Fruit fly (Drosophila melanogaster) whole organism, embryonic: ENCODE measurements around the gene CG32983.

ENCODE experiments used
- CG10654 ChIP-seq: fragments of 200-800 bp; sonication (Bioruptor generic); optimal IDR thresholded peaks from 2 replicates; lab custom pipeline; 2016; ENCODE audit warnings: missing biosample characterization, missing genetic modification characterization
- CG10959 ChIP-seq: fragments of 200-800 bp; sonication (Bioruptor generic); IDR thresholded peaks from 2 replicates; pipeline ENCODE4 v1.3.6; 2022; ENCODE audit warnings: missing biosample characterization, missing genetic modification characterization
- CG1233 ChIP-seq: fragments of 200-800 bp; sonication (Bioruptor generic); optimal IDR thresholded peaks from 4 replicates; lab custom pipeline; 2018; ENCODE audit warnings: missing biosample characterization, mild to moderate bottlenecking, missing genetic modification characterization
- CG12659 ChIP-seq: fragments of 200-800 bp; sonication (Bioruptor generic); optimal IDR thresholded peaks from 3 replicates; lab custom pipeline; 2017; ENCODE audit warnings: mild to moderate bottlenecking, missing biosample characterization, missing genetic modification reagents, missing genetic modification characterization
- CG15696 ChIP-seq: fragments of 200-800 bp; sonication (Bioruptor generic); optimal IDR thresholded peaks from 2 replicates; lab custom pipeline; 2019; ENCODE audit warnings: missing biosample characterization, mild to moderate bottlenecking, missing genetic modification characterization, moderate library complexity
- CG1647 ChIP-seq: fragments of 200-800 bp; sonication (Bioruptor generic); optimal IDR thresholded peaks from 3 replicates; lab custom pipeline; 2016; ENCODE audit warnings: missing biosample characterization, missing genetic modification characterization
- CG2202 ChIP-seq: fragments of 200-800 bp; sonication (Bioruptor generic); optimal IDR thresholded peaks from 2 replicates; lab custom pipeline; 2018; ENCODE audit warnings: missing biosample characterization, mild to moderate bottlenecking, missing genetic modification characterization
- CG2678 ChIP-seq: fragments of 200-800 bp; sonication (Bioruptor generic); optimal IDR thresholded peaks from 3 replicates; lab custom pipeline; 2019; ENCODE audit warnings: missing biosample characterization, mild to moderate bottlenecking, missing genetic modification characterization, moderate library complexity
- CG2875 ChIP-seq: fragments of 200-800 bp; sonication (Bioruptor generic); optimal IDR thresholded peaks from 2 replicates; lab custom pipeline; 2017; ENCODE audit warnings: missing biosample characterization, mild to moderate bottlenecking, missing genetic modification characterization, missing genetic modification reagents
- CG32532 ChIP-seq: fragments of 200-800 bp; sonication (Bioruptor generic); IDR thresholded peaks from 2 replicates; pipeline ENCODE4 v1.3.6; 2022; ENCODE audit warnings: missing biosample characterization, missing genetic modification characterization
- CG33557 ChIP-seq: fragments of 200-800 bp; sonication (Bioruptor generic); optimal IDR thresholded peaks from 2 replicates; lab custom pipeline; 2019; ENCODE audit warnings: missing biosample characterization, mild to moderate bottlenecking, missing genetic modification characterization, moderate library complexity
- CG3838 ChIP-seq: fragments of 200-800 bp; sonication (Bioruptor generic); optimal IDR thresholded peaks from 3 replicates; lab custom pipeline; 2016; ENCODE audit warnings: missing biosample characterization, missing genetic modification characterization
- CG3995 ChIP-seq: fragments of 200-800 bp; sonication (Bioruptor generic); optimal IDR thresholded peaks from 3 replicates; lab custom pipeline; 2016; ENCODE audit warnings: missing biosample characterization, missing genetic modification characterization
- CG4617 ChIP-seq: fragments of 200-800 bp; sonication (Bioruptor generic); optimal IDR thresholded peaks from 3 replicates; lab custom pipeline; 2016; ENCODE audit warnings: missing biosample characterization, missing genetic modification characterization, borderline replicate concordance
- CG4854 ChIP-seq: fragments of 200-800 bp; sonication (Bioruptor generic); optimal IDR thresholded peaks from 2 replicates; lab custom pipeline; 2016; ENCODE audit warnings: missing biosample characterization, missing genetic modification characterization, inconsistent platforms
- CG6654 ChIP-seq: fragments of 200-800 bp; sonication (Bioruptor generic); optimal IDR thresholded peaks from 2 replicates; lab custom pipeline; 2017; ENCODE audit warnings: missing biosample characterization, mild to moderate bottlenecking, missing genetic modification characterization
- CG7556 ChIP-seq: fragments of 200-800 bp; sonication (Bioruptor generic); optimal IDR thresholded peaks from 2 replicates; lab custom pipeline; 2017; ENCODE audit warnings: missing biosample characterization, mild to moderate bottlenecking, missing genetic modification characterization
- CG7928 ChIP-seq: fragments of 200-800 bp; sonication (Bioruptor generic); optimal IDR thresholded peaks from 2 replicates; lab custom pipeline; 2017; ENCODE audit warnings: missing biosample characterization, mild to moderate bottlenecking, missing genetic modification characterization
- CG7987 ChIP-seq: fragments of 200-800 bp; sonication (Bioruptor generic); optimal IDR thresholded peaks from 2 replicates; lab custom pipeline; 2018; ENCODE audit warnings: missing biosample characterization, mild to moderate bottlenecking, missing genetic modification characterization, moderate library complexity
- CG8359 ChIP-seq: fragments of 200-800 bp; sonication (Bioruptor generic); optimal IDR thresholded peaks from 2 replicates; lab custom pipeline; 2017; ENCODE audit warnings: missing biosample characterization, mild to moderate bottlenecking, missing genetic modification characterization, borderline replicate concordance
- Dip3 ChIP-seq: fragments of 200-800 bp; sonication (Bioruptor generic); optimal IDR thresholded peaks from 3 replicates; lab custom pipeline; 2016; ENCODE audit warnings: missing biosample characterization, missing genetic modification characterization
- E2f1 ChIP-seq: fragments of 200-800 bp; sonication (Bioruptor generic); IDR thresholded peaks from 2 replicates; pipeline ENCODE4 v1.3.6; 2022; ENCODE audit warnings: missing biosample characterization, missing genetic modification characterization
- Elba2 ChIP-seq: fragments of 200-800 bp; sonication (Bioruptor generic); optimal IDR thresholded peaks from 3 replicates; lab custom pipeline; 2016; ENCODE audit warnings: missing biosample characterization, missing genetic modification characterization
- GATAe ChIP-seq: fragments of 200-800 bp; sonication (Bioruptor generic); conservative IDR thresholded peaks from 2 replicates; pipeline ENCODE4 v1.3.6; 2022; ENCODE audit warnings: missing biosample characterization, missing genetic modification characterization
- Gug ChIP-seq: fragments of 200-800 bp; sonication (Bioruptor generic); IDR thresholded peaks from 4 replicates; pipeline ENCODE4 v1.3.6; 2022; ENCODE audit warnings: missing biosample characterization, missing genetic modification characterization
- HmgD ChIP-seq: fragments of 200-800 bp; sonication (Bioruptor generic); optimal IDR thresholded peaks from 3 replicates; lab custom pipeline; 2016; ENCODE audit warnings: missing biosample characterization, missing genetic modification characterization
- Jarid2 ChIP-seq: fragments of 200-800 bp; sonication (Bioruptor generic); optimal IDR thresholded peaks from 3 replicates; lab custom pipeline; 2017; ENCODE audit warnings: mild to moderate bottlenecking, missing biosample characterization, missing genetic modification reagents, missing genetic modification characterization
- MESR4 ChIP-seq: fragments of 200-800 bp; sonication (Bioruptor generic); optimal IDR thresholded peaks from 2 replicates; lab custom pipeline; 2018; ENCODE audit warnings: missing biosample characterization, mild to moderate bottlenecking, missing genetic modification characterization, moderate library complexity
- Neu2 ChIP-seq: fragments of 200-800 bp; sonication (Bioruptor generic); optimal IDR thresholded peaks from 3 replicates; lab custom pipeline; 2016; ENCODE audit warnings: missing biosample characterization, missing genetic modification characterization, borderline replicate concordance
- Oaz ChIP-seq: fragments of 200-800 bp; sonication (Bioruptor generic); IDR thresholded peaks from 2 replicates; pipeline ENCODE4 v1.3.6; 2022; ENCODE audit warnings: missing biosample characterization, missing genetic modification characterization
- Side ChIP-seq: fragments of 200-800 bp; sonication (Bioruptor generic); optimal IDR thresholded peaks from 2 replicates; lab custom pipeline; 2016; ENCODE audit warnings: missing biosample characterization, missing genetic modification characterization
- Sry-δ ChIP-seq: fragments of 200-800 bp; sonication (Bioruptor generic); optimal IDR thresholded peaks from 2 replicates; lab custom pipeline; 2016; ENCODE audit warnings: missing biosample characterization, missing genetic modification characterization
- TFAM ChIP-seq: fragments of 200-800 bp; sonication (Bioruptor generic); optimal IDR thresholded peaks from 2 replicates; lab custom pipeline; 2017; ENCODE audit warnings: missing biosample characterization, missing genetic modification characterization, inconsistent platforms
- cg ChIP-seq: fragments of 200-800 bp; sonication (Bioruptor generic); optimal IDR thresholded peaks from 3 replicates; lab custom pipeline; 2019; ENCODE audit warnings: missing biosample characterization, mild to moderate bottlenecking, missing genetic modification characterization, moderate library complexity
- chinmo ChIP-seq: fragments of 200-800 bp; sonication (Bioruptor generic); IDR thresholded peaks from 4 replicates; pipeline ENCODE4 v1.3.6; 2022; ENCODE audit warnings: missing biosample characterization, missing genetic modification characterization; ENCODE audit not compliant: partially characterized antibody
- corto ChIP-seq: fragments of 200-800 bp; sonication (Bioruptor generic); optimal IDR thresholded peaks from 2 replicates; lab custom pipeline; 2016; ENCODE audit warnings: missing biosample characterization, mild to moderate bottlenecking, missing genetic modification characterization, moderate library complexity
- crc ChIP-seq: fragments of 200-800 bp; sonication (Bioruptor generic); optimal IDR thresholded peaks from 2 replicates; lab custom pipeline; 2016; ENCODE audit warnings: missing biosample characterization, missing genetic modification characterization
- ftz-f1 ChIP-seq: fragments of 200-800 bp; sonication (Bioruptor generic); optimal IDR thresholded peaks from 2 replicates; lab custom pipeline; 2016; ENCODE audit warnings: missing biosample characterization, missing genetic modification characterization
- fu2 ChIP-seq: fragments of 200-800 bp; sonication (Bioruptor generic); optimal IDR thresholded peaks from 2 replicates; lab custom pipeline; 2016; ENCODE audit warnings: missing biosample characterization, missing genetic modification characterization
- gsb ChIP-seq: fragments of 200-800 bp; sonication (Bioruptor generic); IDR thresholded peaks from 2 replicates; pipeline ENCODE4 v1.3.6; 2022; ENCODE audit warnings: missing biosample characterization, missing genetic modification characterization
- hkb ChIP-seq, 2 experiments: fragments of 200-800 bp in 1 of 2; fragments of >200 bp in 1 of 2; sonication (Bioruptor generic) in 1 of 2; IDR thresholded peaks in 1 of 2; optimal IDR thresholded peaks in 1 of 2; 2 replicates each; pipeline versions ENCODE4 v1.3.6 to Lab custom; 2017 to 2022; ENCODE audit warnings: missing biosample characterization in 1 of 2, missing genetic modification characterization in 1 of 2
- lmd ChIP-seq: fragments of 200-800 bp; sonication (Bioruptor generic); IDR thresholded peaks from 2 replicates; pipeline ENCODE4 v1.3.6; 2022; ENCODE audit warnings: missing biosample characterization, missing genetic modification characterization
- otp ChIP-seq: fragments of 200-800 bp; sonication (Bioruptor generic); IDR thresholded peaks from 3 replicates; pipeline ENCODE4, ENCODE4 v1.3.6; 2022; ENCODE audit warnings: missing biosample characterization, missing genetic modification characterization
- peb ChIP-seq: fragments of 200-800 bp; sonication (Bioruptor generic); IDR thresholded peaks from 2 replicates; pipeline ENCODE4 v1.3.6; 2022; ENCODE audit warnings: missing biosample characterization, missing genetic modification characterization
- prd ChIP-seq, 3 experiments: fragments of >200 bp in 2 of 3; fragments of 200-800 bp in 1 of 3; sonication (Bioruptor generic) in 1 of 3; optimal IDR thresholded peaks in 2 of 3; IDR thresholded peaks in 1 of 3; 2 replicates in 2 of 3; 3 replicates in 1 of 3; pipeline versions ENCODE4 v1.3.6 to Lab custom; 2017 to 2022; ENCODE audit warnings: missing biosample characterization in 1 of 3, missing genetic modification characterization in 1 of 3
- run ChIP-seq: fragments of 200-800 bp; sonication (Bioruptor generic); optimal IDR thresholded peaks from 3 replicates; lab custom pipeline; 2018; ENCODE audit warnings: missing biosample characterization, mild to moderate bottlenecking, missing genetic modification characterization
- seq ChIP-seq: fragments of 200-800 bp; sonication (Bioruptor generic); IDR thresholded peaks from 2 replicates; pipeline ENCODE4 v1.3.6; 2022; ENCODE audit warnings: missing biosample characterization, missing genetic modification characterization
- vfl ChIP-seq: fragments of 200-800 bp; sonication (Bioruptor generic); optimal IDR thresholded peaks from 2 replicates; lab custom pipeline; 2016; ENCODE audit warnings: missing biosample characterization, missing genetic modification characterization

Gene CG32983

DNA sequence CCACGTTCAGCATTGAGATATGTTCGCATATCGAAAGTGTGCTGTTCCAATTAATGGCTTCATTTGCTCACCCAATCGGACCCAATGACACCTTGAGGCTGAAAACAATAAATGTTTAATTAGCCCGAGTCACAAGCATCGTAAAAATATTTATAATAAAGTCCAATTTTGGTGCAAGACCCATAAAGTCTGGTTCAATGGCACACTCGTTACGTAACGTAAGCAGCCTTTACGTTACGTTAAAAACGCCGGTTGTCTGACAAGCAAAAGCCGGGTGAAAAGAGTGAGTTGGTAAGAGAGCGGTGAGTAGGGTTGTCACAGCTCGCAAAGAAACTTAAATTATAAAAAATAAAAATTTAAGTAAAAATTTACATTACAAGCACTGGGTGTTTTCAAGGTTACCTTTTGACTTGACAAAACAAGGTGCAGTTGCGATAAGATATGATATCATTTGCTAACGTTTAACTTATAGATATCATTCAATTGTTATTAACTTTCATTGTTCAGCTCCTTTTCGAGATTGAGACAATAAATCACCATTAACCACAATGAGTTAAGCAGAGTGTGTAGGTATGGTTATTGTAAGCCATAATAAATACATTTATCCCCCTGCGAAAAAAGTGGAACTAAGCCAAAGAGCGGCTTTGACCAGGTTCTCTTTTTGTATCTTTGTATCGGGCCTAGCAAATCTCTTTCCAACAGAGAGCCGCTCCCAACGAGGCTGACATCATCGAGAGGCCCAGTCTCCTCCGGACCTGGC lies 32.5 kb downstream of the CG32983 start (continued):
- TF ChIP-seq CG7987 (GFP tag; lab: Kevin White, UChicago) (no peak), vfl (GFP tag; lab: Kevin White, UChicago) (no peak), CG33557 (GFP tag; lab: Kevin White, UChicago) (no peak), Gug (GFP tag; lab: Robert Waterston, UW) (no peak), otp (no peak), Side (GFP tag; lab: Kevin White, UChicago) (no peak), CG7556 (GFP tag; lab: Kevin White, UChicago) (peak; percentile 51), hkb (optimal IDR thresholded peaks at IDR 0.05; lab: Kevin White, UChicago) (no peak), hkb (GFP tag; IDR thresholded peaks at IDR 0.05; lab: Robert Waterston, UW) (no peak), prd (optimal IDR thresholded peaks at IDR 0.05; lab: Kevin White, UChicago) (no peak), prd (GFP tag; IDR thresholded peaks at IDR 0.05; lab: Robert Waterston, UW) (peak; percentile 41; the same call in 2 of the 3 replicates), CG6654 (GFP tag; lab: Kevin White, UChicago) (peak; percentile 12), Sry-δ (GFP tag; lab: Kevin White, UChicago) (no peak), CG4854 (no peak), Neu2 (no peak), CG1233 (GFP tag; lab: Kevin White, UChicago) (peak; percentile 43), CG32532 (GFP tag; lab: Robert Waterston, UW) (peak; percentile 27; the same call in 1 of the 2 replicates), CG2678 (tag; lab: Kevin White, UChicago) (peak; percentile 79), peb (GFP tag; lab: Robert Waterston, UW) (no peak), CG10959 (GFP tag; lab: Robert Waterston, UW) (no peak), CG1647 (GFP tag; lab: Kevin White, UChicago) (no peak), GATAe (no peak), CG2875 (GFP tag; lab: Kevin White, UChicago) (no peak), CG4617 (no peak), Oaz (GFP tag; lab: Robert Waterston, UW) (0 out of 2 replicates have a peak, but pooled peaks have one; percentile 28), E2f1 (GFP tag; lab: Robert Waterston, UW) (no peak), corto (GFP tag; lab: Kevin White, UChicago) (peak; percentile 35), CG12659 (peak; percentile 53), CG7928 (GFP tag; lab: Kevin White, UChicago) (peak; percentile 0), CG15696 (tag; lab: Kevin White, UChicago) (no peak), run (peak; percentile 43), Elba2 (GFP tag; lab: Kevin White, UChicago) (no peak), Dip3 (GFP tag; lab: Kevin White, UChicago) (peak; percentile 11), CG3838 (GFP tag; lab: Kevin White, UChicago) (no peak), CG10654 (GFP tag; lab: Kevin White, UChicago) (no peak), ftz-f1 (GFP tag; lab: Kevin White, UChicago) (no peak), CG8359 (GFP tag; lab: Kevin White, UChicago) (no peak), seq (GFP tag; lab: Robert Waterston, UW) (0 out of 2 replicates have a peak, but pooled peaks have one; percentile 20), cg (GFP tag; lab: Kevin White, UChicago) (no peak), HmgD (GFP tag; lab: Kevin White, UChicago) (no peak), CG3995 (GFP tag; lab: Kevin White, UChicago) (no peak), gsb (no peak), lmd (GFP tag; lab: Robert Waterston, UW) (peak; percentile 41; the same call in 1 of the 2 replicates), MESR4 (GFP tag; lab: Kevin White, UChicago) (no peak), CG2202 (tag; lab: Kevin White, UChicago) (no peak), chinmo (GFP tag; lab: Robert Waterston, UW) (no peak), TFAM (GFP tag; lab: Kevin White, UChicago) (no peak), fu2 (GFP tag; lab: Kevin White, UChicago) (no peak), Jarid2 (GFP tag; lab: Kevin White, UChicago) (no peak), crc (GFP tag; lab: Kevin White, UChicago) (no peak)
